Worm (Caenorhabditis elegans) whole organism, L1 larva: ENCODE measurements around the gene scc-3.

Experiments used
- F16B12.6 ChIP-seq: fragments of 150-350 bp; optimal IDR thresholded peaks from 2 replicates; lab custom pipeline; 2014; ENCODE audit warnings: missing biosample characterization, missing genetic modification characterization
- alr-1 ChIP-seq: fragments of 200-800 bp; sonication (Bioruptor generic); optimal IDR thresholded peaks from 2 replicates; lab custom pipeline; 2018; ENCODE audit warnings: borderline replicate concordance, mild to moderate bottlenecking, missing genetic modification characterization, missing compliant biosample characterization
- aly-2 ChIP-seq: fragments of 150-350 bp; optimal IDR thresholded peaks from 2 replicates; lab custom pipeline; 2014; ENCODE audit warnings: missing biosample characterization, missing genetic modification characterization
- blmp-1 ChIP-seq: fragments of 150-350 bp; optimal IDR thresholded peaks from 2 replicates; lab custom pipeline; 2014; ENCODE audit warnings: missing biosample characterization, missing genetic modification characterization
- ceh-63 ChIP-seq: fragments of 200-800 bp; sonication (Bioruptor generic); optimal IDR thresholded peaks from 2 replicates; lab custom pipeline; 2018; ENCODE audit warnings: mild to moderate bottlenecking, missing genetic modification characterization, missing compliant biosample characterization
- ceh-8 ChIP-seq: fragments of 200-800 bp; sonication (Bioruptor generic); optimal IDR thresholded peaks from 2 replicates; lab custom pipeline; 2018; ENCODE audit warnings: mild to moderate bottlenecking, missing genetic modification characterization, moderate library complexity, missing compliant biosample characterization
- ceh-82 ChIP-seq, 3 experiments: fragments of 150-350 bp in 1 of 3; sonication (generic microtip) in 2 of 3; optimal IDR thresholded peaks; 2 replicates each; lab custom pipeline; 2014 to 2017; ENCODE audit warnings: missing biosample characterization in 3 of 3, missing genetic modification characterization in 3 of 3
- ceh-88 ChIP-seq: fragments of 200-800 bp; sonication (Bioruptor generic); IDR thresholded peaks from 2 replicates; pipeline ENCODE4 v1.3.6; 2022; ENCODE audit warnings: missing genetic modification characterization, missing compliant biosample characterization
- dpl-1 ChIP-seq, 3 experiments: fragments of 150-350 bp in 2 of 3; sonication (generic microtip) in 1 of 3; optimal IDR thresholded peaks; 2 replicates each; lab custom pipeline; 2014 to 2017; ENCODE audit warnings: missing biosample characterization in 3 of 3, missing genetic modification characterization in 3 of 3, missing genetic modification reagents in 3 of 3
- dsc-1 ChIP-seq: sonication (generic microtip); optimal IDR thresholded peaks from 2 replicates; lab custom pipeline; 2016; ENCODE audit warnings: mild to moderate bottlenecking, missing genetic modification characterization, missing compliant biosample characterization
- elt-3 ChIP-seq, 6 experiments: fragments of 150-350 bp in 1 of 6; sonication (generic microtip); optimal IDR thresholded peaks; 2 replicates each; lab custom pipeline; 2017 to 2018; ENCODE audit warnings: missing biosample characterization in 6 of 6, missing genetic modification characterization in 6 of 6, inconsistent platforms in 1 of 6
- ets-5 ChIP-seq: fragments of 200-800 bp; sonication (Bioruptor generic); IDR thresholded peaks from 2 replicates; pipeline ENCODE4 v1.3.6; 2022; ENCODE audit warnings: missing genetic modification characterization, missing compliant biosample characterization
- fkh-4 ChIP-seq: sonication (generic microtip); optimal IDR thresholded peaks from 2 replicates; lab custom pipeline; 2016; ENCODE audit warnings: missing compliant biosample characterization, missing genetic modification characterization, borderline replicate concordance
- grh-1 ChIP-seq: fragments of 200-800 bp; sonication (Bioruptor generic); IDR thresholded peaks from 2 replicates; pipeline ENCODE4 v1.3.6; 2022; ENCODE audit warnings: missing genetic modification reagents, missing genetic modification characterization, missing compliant biosample characterization
- hlh-17 ChIP-seq: fragments of 200-800 bp; sonication (Bioruptor generic); optimal IDR thresholded peaks from 2 replicates; lab custom pipeline; 2018; ENCODE audit warnings: missing genetic modification characterization, mild to moderate bottlenecking, missing compliant biosample characterization, moderate library complexity, borderline replicate concordance
- hpl-2 ChIP-seq: fragments of 150-350 bp; optimal IDR thresholded peaks from 2 replicates; lab custom pipeline; 2014; ENCODE audit warnings: missing biosample characterization, missing genetic modification reagents, missing genetic modification characterization
- lin-14 ChIP-seq: fragments of 200-800 bp; sonication (Bioruptor generic); optimal IDR thresholded peaks from 2 replicates; lab custom pipeline; 2018; ENCODE audit warnings: mild to moderate bottlenecking, missing genetic modification characterization, moderate library complexity, missing compliant biosample characterization
- lin-35 ChIP-seq, 2 experiments: fragments of 150-350 bp; optimal IDR thresholded peaks; 2 replicates each; lab custom pipeline; 2014; ENCODE audit warnings: missing biosample characterization in 2 of 2, missing genetic modification characterization in 2 of 2, missing genetic modification reagents in 2 of 2
- lin-39 ChIP-seq: fragments of 150-350 bp; optimal IDR thresholded peaks from 2 replicates; lab custom pipeline; 2014; ENCODE audit warnings: missing biosample characterization, missing genetic modification reagents, missing genetic modification characterization
- lir-3 ChIP-seq: sonication (generic microtip); optimal IDR thresholded peaks from 2 replicates; lab custom pipeline; 2016; ENCODE audit warnings: mild to moderate bottlenecking, missing genetic modification characterization, moderate library complexity, missing compliant biosample characterization; ENCODE audit not compliant: poor library complexity
- lsy-2 ChIP-seq, 2 experiments: fragments of 150-350 bp; optimal IDR thresholded peaks; 2 replicates each; lab custom pipeline; 2014; ENCODE audit warnings: missing biosample characterization in 2 of 2, missing genetic modification characterization in 2 of 2
- mdl-1 ChIP-seq, 2 experiments: fragments of 150-350 bp; optimal IDR thresholded peaks; 2 replicates each; lab custom pipeline; 2014 to 2017; ENCODE audit warnings: missing biosample characterization in 2 of 2, missing genetic modification characterization in 2 of 2, inconsistent platforms in 1 of 2
- mep-1 ChIP-seq: fragments of 150-350 bp; optimal IDR thresholded peaks from 2 replicates; lab custom pipeline; 2014; ENCODE audit warnings: missing biosample characterization, missing genetic modification characterization
- nhr-20 ChIP-seq: sonication (generic microtip); optimal IDR thresholded peaks from 2 replicates; lab custom pipeline; 2016; ENCODE audit warnings: mild to moderate bottlenecking, missing genetic modification characterization, missing compliant biosample characterization
- nhr-28 ChIP-seq: fragments of 150-350 bp; optimal IDR thresholded peaks from 2 replicates; lab custom pipeline; 2014; ENCODE audit warnings: missing biosample characterization, missing genetic modification characterization
- nhr-77 ChIP-seq: fragments of 150-350 bp; optimal IDR thresholded peaks from 2 replicates; lab custom pipeline; 2014; ENCODE audit warnings: missing biosample characterization, missing genetic modification characterization
- nhr-85 ChIP-seq: sonication (generic microtip); peaks from one replicate; lab custom pipeline; 2016; ENCODE audit warnings: missing genetic modification characterization, inconsistent platforms, missing compliant biosample characterization
- nhr-90 ChIP-seq: sonication (generic microtip); optimal IDR thresholded peaks from 2 replicates; lab custom pipeline; 2016; ENCODE audit warnings: mild to moderate bottlenecking, missing genetic modification characterization, missing compliant biosample characterization; ENCODE audit not compliant: poor library complexity
- pax-3 ChIP-seq: fragments of 200-800 bp; sonication (Bioruptor generic); optimal IDR thresholded peaks from 2 replicates; lab custom pipeline; 2018; ENCODE audit warnings: mild to moderate bottlenecking, missing genetic modification characterization, moderate library complexity, missing compliant biosample characterization
- snu-23 ChIP-seq: sonication (generic microtip); optimal IDR thresholded peaks from 2 replicates; lab custom pipeline; 2016; ENCODE audit warnings: missing genetic modification characterization, missing compliant biosample characterization
- sptf-1 ChIP-seq: fragments of 150-350 bp; optimal IDR thresholded peaks from 2 replicates; lab custom pipeline; 2014; ENCODE audit warnings: missing biosample characterization, missing genetic modification characterization
- sup-37 ChIP-seq: fragments of 200-800 bp; sonication (Bioruptor generic); optimal IDR thresholded peaks from 2 replicates; lab custom pipeline; 2018; ENCODE audit warnings: mild to moderate bottlenecking, missing genetic modification characterization, missing compliant biosample characterization
- tbx-2 ChIP-seq: sonication (generic microtip); optimal IDR thresholded peaks from 2 replicates; lab custom pipeline; 2016; ENCODE audit warnings: missing genetic modification characterization, missing compliant biosample characterization
- tlp-1 ChIP-seq: fragments of 150-350 bp; optimal IDR thresholded peaks from 2 replicates; lab custom pipeline; 2014; ENCODE audit warnings: missing biosample characterization, missing genetic modification characterization
- unc-130 ChIP-seq: fragments of 150-350 bp; optimal IDR thresholded peaks from 2 replicates; lab custom pipeline; 2017; ENCODE audit warnings: missing biosample characterization, missing genetic modification characterization, inconsistent platforms
- unc-30 ChIP-seq: sonication (generic microtip); optimal IDR thresholded peaks from 2 replicates; lab custom pipeline; 2017; ENCODE audit warnings: missing biosample characterization, missing genetic modification characterization
- ztf-4 ChIP-seq: fragments of 150-350 bp; optimal IDR thresholded peaks from 2 replicates; lab custom pipeline; 2014; ENCODE audit warnings: missing biosample characterization, missing genetic modification characterization

The scc-3 gene

DNA sequence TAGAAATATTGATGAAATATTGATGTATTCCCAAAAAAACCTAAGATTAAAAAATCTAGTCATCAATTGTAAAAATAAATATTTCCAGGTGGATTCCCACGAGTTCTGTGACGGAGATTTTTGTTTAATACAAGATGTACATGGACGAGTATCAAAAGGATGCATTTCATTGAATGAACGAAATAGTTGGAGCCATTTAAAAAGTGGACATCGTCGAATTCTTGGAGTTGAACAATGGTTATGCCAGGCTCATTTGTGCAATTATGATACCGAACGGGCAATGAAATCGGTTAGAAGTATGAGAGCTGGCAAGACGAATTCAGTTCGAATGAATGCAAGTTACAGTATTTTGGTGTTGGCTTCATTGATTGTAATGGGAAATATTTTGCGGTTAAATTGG is 14.2 kb upstream of the scc-3 start:
- TF ChIP-seq ceh-88 (no peak), dpl-1 (GFP tag; optimal IDR thresholded peaks at IDR 0.05; lab: Kevin White, UChicago) (no peak), elt-3 (tag; optimal IDR thresholded peaks at IDR 0.05; lab: Kevin White, UChicago) (no peak), nhr-20 (tag; lab: Kevin White, UChicago) (no peak), ceh-82 (tag; optimal IDR thresholded peaks at IDR 0.05; lab: Kevin White, UChicago) (no peak), tlp-1 (tag; lab: Kevin White, UChicago) (no peak), grh-1 (GFP tag; lab: Robert Waterston, UW) (no peak), F16B12.6 (tag; lab: Kevin White, UChicago) (no peak), nhr-77 (no peak), hlh-17 (GFP tag; lab: Kevin White, UChicago) (no peak), ceh-63 (GFP tag; lab: Kevin White, UChicago) (no peak), lin-39 (tag; lab: Kevin White, UChicago) (no peak), hpl-2 (GFP tag; lab: Kevin White, UChicago) (no peak), lin-35 (GFP tag; optimal IDR thresholded peaks at IDR 0.05; lab: Kevin White, UChicago) (no peak), lir-3 (no peak), nhr-90 (tag; lab: Kevin White, UChicago) (no peak), mep-1 (no peak), nhr-28 (tag; lab: Kevin White, UChicago) (no peak)

DNA sequence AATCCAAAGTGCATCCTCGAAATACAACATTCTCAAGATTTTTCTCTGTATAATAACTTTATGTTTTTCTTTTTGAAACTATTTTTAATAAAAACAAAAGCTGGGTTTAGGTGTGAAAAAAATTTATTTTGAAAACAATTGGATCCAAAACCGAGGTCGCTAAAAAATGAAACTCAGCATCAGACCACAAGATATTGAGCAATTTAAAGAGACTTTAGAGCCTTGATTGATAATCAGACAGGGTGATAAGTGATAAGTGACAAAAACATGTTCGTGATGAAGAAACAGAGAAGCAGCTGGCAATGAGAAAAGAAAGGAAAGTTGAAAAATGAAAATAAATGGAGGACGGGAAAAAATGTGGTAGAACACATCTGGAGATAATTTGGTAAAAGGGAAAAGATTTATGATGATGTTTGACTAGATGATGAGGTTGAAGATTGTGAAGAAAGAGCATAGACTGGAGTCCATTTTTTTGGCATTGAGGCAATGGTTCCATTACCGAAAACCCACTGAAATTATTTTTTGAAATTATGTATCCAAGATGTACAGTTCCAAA is 12.2 kb upstream of the scc-3 start, which contains the start of gene C15C8.6:
Gene C15C8.6, minus strand, starts transcription at position 51 of the 556 bp plus-strand sequence.
- peak; percentile 83 for TF ChIP-seq fkh-4
- TF ChIP-seq dsc-1 = peak; percentile 87
- TF ChIP-seq snu-23 (GFP tag; lab: Kevin White, UChicago) = no peak

DNA sequence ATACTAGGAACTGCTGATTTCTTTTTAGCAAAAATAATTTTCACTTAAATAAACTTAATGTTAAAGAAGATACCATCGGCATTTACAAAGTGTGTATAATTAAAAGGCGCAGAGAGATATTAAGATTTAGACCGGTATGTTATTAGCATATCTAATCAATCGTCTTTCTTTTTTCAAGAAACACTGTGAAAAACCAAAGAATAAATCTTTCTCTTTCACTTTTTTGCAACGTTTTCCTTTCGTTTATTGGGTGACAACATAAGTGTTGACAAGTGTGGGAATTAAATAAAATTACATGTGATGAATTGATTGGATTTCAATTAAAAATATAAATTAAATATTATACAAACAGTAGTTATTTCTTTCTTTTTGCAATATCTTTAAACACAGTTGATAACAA is 11.3 kb upstream of the scc-3 start, which contains the start of gene C15C8.8:
Gene C15C8.8, minus strand, starts transcription at position 101 of the 400 bp plus-strand sequence.
- no peak for TF ChIP-seq lin-14 (GFP tag; lab: Kevin White, UChicago)
- peak; percentile 40 for TF ChIP-seq blmp-1 (tag; lab: Kevin White, UChicago)
- TF ChIP-seq ztf-4 = no peak
- no peak for TF ChIP-seq ets-5 (GFP tag; lab: Robert Waterston, UW)
- TF ChIP-seq tbx-2 = no peak
- no peak for TF ChIP-seq mep-1
- TF ChIP-seq unc-130 = no peak
- no peak for TF ChIP-seq lin-39 (tag; lab: Kevin White, UChicago)
- TF ChIP-seq nhr-85 = peak; percentile 25
- no peak for TF ChIP-seq sptf-1
- no peak for TF ChIP-seq nhr-90 (tag; lab: Kevin White, UChicago)
- no peak for TF ChIP-seq lsy-2 (tag; optimal IDR thresholded peaks at IDR 0.05; lab: Kevin White, UChicago)

DNA sequence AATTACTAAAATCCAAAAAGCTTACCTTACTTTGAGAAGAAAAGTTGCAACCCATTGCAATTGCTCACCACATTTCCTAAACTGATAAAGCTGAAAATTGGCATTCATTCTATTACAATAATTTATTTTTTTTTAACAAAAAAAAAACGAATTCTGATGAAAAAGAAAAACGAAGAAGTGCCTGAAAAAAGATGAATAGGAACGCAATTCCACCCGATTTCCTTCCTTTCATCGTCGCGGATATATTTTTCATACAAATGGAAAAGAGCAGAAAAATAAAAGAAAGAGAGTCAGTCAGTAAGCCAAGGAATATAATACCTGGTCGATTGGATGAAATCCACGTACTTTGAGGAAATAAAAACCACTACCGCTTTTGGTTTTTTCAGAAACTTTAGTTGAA is 8.9 kb upstream of the scc-3 start, which contains the start of gene gpa-13:
Gene gpa-13, minus strand, starts transcription at position 101 of the 400 bp plus-strand sequence.
- TF ChIP-seq ceh-82 (tag; optimal IDR thresholded peaks at IDR 0.05; lab: Kevin White, UChicago) = no peak
- TF ChIP-seq aly-2 (tag; lab: Kevin White, UChicago) = no peak
- TF ChIP-seq sup-37 (GFP tag; lab: Kevin White, UChicago) = no peak
- no peak for TF ChIP-seq blmp-1 (tag; lab: Kevin White, UChicago)
- TF ChIP-seq ceh-8 (GFP tag; lab: Kevin White, UChicago) = no peak
- no peak for TF ChIP-seq alr-1 (tag; lab: Kevin White, UChicago)
- no peak for TF ChIP-seq mdl-1 (tag; optimal IDR thresholded peaks at IDR 0.05; lab: Kevin White, UChicago)
- TF ChIP-seq F16B12.6 (tag; lab: Kevin White, UChicago) = no peak
- no peak for TF ChIP-seq unc-30 (tag; lab: Kevin White, UChicago)
- TF ChIP-seq hlh-17 (GFP tag; lab: Kevin White, UChicago) = no peak
- TF ChIP-seq pax-3 (tag; lab: Kevin White, UChicago) = no peak
- TF ChIP-seq tbx-2 = no peak
